Worm (Caenorhabditis elegans) whole organism, late embryonic: ENCODE data around the gene sid-5.
A peak's percentile ranks its signal among the peaks of the same experiment; 100 is the strongest.

Experiments
- C08G9.2 ChIP-seq: sonication (generic microtip); optimal IDR thresholded peaks from 2 replicates; lab custom pipeline; 2016; ENCODE audit warnings: mild to moderate bottlenecking, missing genetic modification characterization, moderate library complexity, missing compliant biosample characterization
- C38D4.7 ChIP-seq: fragments of 200-800 bp; sonication (Bioruptor generic); optimal IDR thresholded peaks from 2 replicates; lab custom pipeline; 2018; ENCODE audit warnings: mild to moderate bottlenecking, missing genetic modification characterization, moderate library complexity, missing compliant biosample characterization
- F13H6.1 ChIP-seq: sonication (generic microtip); optimal IDR thresholded peaks from 2 replicates; lab custom pipeline; 2016; ENCODE audit warnings: missing genetic modification characterization, missing compliant biosample characterization
- K09A11.1 ChIP-seq: sonication (generic microtip); optimal IDR thresholded peaks from 2 replicates; lab custom pipeline; 2017; ENCODE audit warnings: antibody characterized with exemption, mild to moderate bottlenecking, missing genetic modification characterization, missing compliant biosample characterization; ENCODE audit not compliant: insufficient read depth
- T23F11.4 ChIP-seq: fragments of 200-800 bp; sonication (Bioruptor generic); optimal IDR thresholded peaks from 2 replicates; lab custom pipeline; 2018; ENCODE audit warnings: mild to moderate bottlenecking, missing genetic modification characterization, missing compliant biosample characterization
- Y22D7AL.16 ChIP-seq: sonication (generic microtip); optimal IDR thresholded peaks from 2 replicates; lab custom pipeline; 2016; ENCODE audit warnings: missing genetic modification characterization, missing compliant biosample characterization
- ama-1 ChIP-seq: fragments of 150-350 bp; optimal IDR thresholded peaks from 2 replicates; lab custom pipeline; 2014
- ceh-14 ChIP-seq: sonication (generic microtip); optimal IDR thresholded peaks from 2 replicates; lab custom pipeline; 2016; ENCODE audit warnings: missing genotype, missing genetic modification characterization, missing compliant biosample characterization
- ceh-18 ChIP-seq: sonication (generic microtip); optimal IDR thresholded peaks from 2 replicates; lab custom pipeline; 2016; ENCODE audit warnings: missing genetic modification characterization, missing compliant biosample characterization
- ceh-19 ChIP-seq: fragments of 200-800 bp; sonication (Bioruptor generic); optimal IDR thresholded peaks from 2 replicates; lab custom pipeline; 2018; ENCODE audit warnings: mild to moderate bottlenecking, missing genetic modification characterization, missing compliant biosample characterization
- ceh-2 ChIP-seq: sonication (generic microtip); optimal IDR thresholded peaks from 2 replicates; lab custom pipeline; 2016; ENCODE audit warnings: missing genotype, missing genetic modification characterization, missing compliant biosample characterization
- ceh-24 ChIP-seq: sonication (generic microtip); optimal IDR thresholded peaks from 2 replicates; lab custom pipeline; 2016; ENCODE audit warnings: mild to moderate bottlenecking, missing genetic modification characterization, missing compliant biosample characterization
- ceh-30 ChIP-seq: fragments of 150-350 bp; optimal IDR thresholded peaks from 2 replicates; lab custom pipeline; 2014; ENCODE audit warnings: missing biosample characterization, missing genetic modification characterization
- ceh-31 ChIP-seq: sonication (generic microtip); optimal IDR thresholded peaks from 2 replicates; lab custom pipeline; 2016; ENCODE audit warnings: missing genetic modification characterization, missing compliant biosample characterization
- ceh-34 ChIP-seq: sonication (generic microtip); optimal IDR thresholded peaks from 2 replicates; lab custom pipeline; 2016; ENCODE audit warnings: mild to moderate bottlenecking, missing genetic modification characterization, missing compliant biosample characterization
- ceh-48 ChIP-seq: sonication (generic microtip); optimal IDR thresholded peaks from 2 replicates; lab custom pipeline; 2016; ENCODE audit warnings: missing genetic modification characterization, inconsistent platforms, missing compliant biosample characterization
- ceh-9 ChIP-seq: sonication (generic microtip); optimal IDR thresholded peaks from 2 replicates; lab custom pipeline; 2016; ENCODE audit warnings: mild to moderate bottlenecking, missing genetic modification characterization, inconsistent platforms, missing compliant biosample characterization
- dmd-4 ChIP-seq: sonication (generic microtip); optimal IDR thresholded peaks from 2 replicates; lab custom pipeline; 2016; ENCODE audit warnings: borderline replicate concordance, missing genetic modification characterization, missing compliant biosample characterization
- dve-1 ChIP-seq: sonication (generic microtip); optimal IDR thresholded peaks from 2 replicates; lab custom pipeline; 2017; ENCODE audit warnings: antibody characterized with exemption, mild to moderate bottlenecking, missing genetic modification characterization, missing compliant biosample characterization
- elt-4 ChIP-seq: sonication (generic microtip); optimal IDR thresholded peaks from 2 replicates; lab custom pipeline; 2016; ENCODE audit warnings: missing genetic modification characterization, missing compliant biosample characterization
- eyg-1 ChIP-seq: sonication (generic microtip); optimal IDR thresholded peaks from 2 replicates; lab custom pipeline; 2016; ENCODE audit warnings: missing genotype, missing genetic modification characterization, missing compliant biosample characterization
- fax-1 ChIP-seq: sonication (generic microtip); optimal IDR thresholded peaks from 2 replicates; lab custom pipeline; 2016; ENCODE audit warnings: missing genotype, missing genetic modification characterization, missing compliant biosample characterization
- fkh-10 ChIP-seq: fragments of 150-350 bp; optimal IDR thresholded peaks from 2 replicates; lab custom pipeline; 2014; ENCODE audit warnings: missing biosample characterization, missing genetic modification reagents, missing genetic modification characterization
- fkh-6 ChIP-seq: sonication (generic microtip); optimal IDR thresholded peaks from 2 replicates; lab custom pipeline; 2016; ENCODE audit warnings: missing genetic modification characterization, missing compliant biosample characterization
- hlh-6 ChIP-seq: sonication (generic microtip); optimal IDR thresholded peaks from 2 replicates; lab custom pipeline; 2016; ENCODE audit warnings: missing genotype, missing genetic modification characterization, missing compliant biosample characterization
- hlh-8 ChIP-seq: sonication (generic microtip); optimal IDR thresholded peaks from 2 replicates; lab custom pipeline; 2016; ENCODE audit warnings: missing genotype, missing genetic modification characterization, missing compliant biosample characterization
- madf-2 ChIP-seq: sonication (generic microtip); optimal IDR thresholded peaks from 2 replicates; lab custom pipeline; 2017; ENCODE audit warnings: missing genetic modification characterization, missing compliant biosample characterization
- mec-3 ChIP-seq: sonication (generic microtip); optimal IDR thresholded peaks from 2 replicates; lab custom pipeline; 2016; ENCODE audit warnings: borderline replicate concordance, missing genetic modification characterization, missing compliant biosample characterization
- nfya-1 ChIP-seq: sonication (generic microtip); optimal IDR thresholded peaks from 2 replicates; lab custom pipeline; 2017; ENCODE audit warnings: missing genetic modification characterization, mild to moderate bottlenecking, missing compliant biosample characterization, antibody characterized with exemption, moderate library complexity
- nhr-11 ChIP-seq: fragments of 150-350 bp; optimal IDR thresholded peaks from 2 replicates; lab custom pipeline; 2014; ENCODE audit warnings: missing biosample characterization, missing genetic modification characterization
- npax-4 ChIP-seq: sonication (generic microtip); optimal IDR thresholded peaks from 2 replicates; lab custom pipeline; 2016; ENCODE audit warnings: missing genetic modification characterization, missing compliant biosample characterization
- odd-2 ChIP-seq: sonication (generic microtip); optimal IDR thresholded peaks from 2 replicates; lab custom pipeline; 2017; ENCODE audit warnings: antibody characterized with exemption, mild to moderate bottlenecking, missing genetic modification characterization, missing compliant biosample characterization
- pat-9 ChIP-seq: fragments of 200-800 bp; sonication (Bioruptor generic); optimal IDR thresholded peaks from 2 replicates; lab custom pipeline; 2018; ENCODE audit warnings: mild to moderate bottlenecking, missing genetic modification characterization, moderate library complexity, missing compliant biosample characterization
- pax-1 ChIP-seq: fragments of 150-350 bp; optimal IDR thresholded peaks from 2 replicates; lab custom pipeline; 2014; ENCODE audit warnings: missing biosample characterization, missing genetic modification characterization
- pha-2 ChIP-seq: sonication (generic microtip); optimal IDR thresholded peaks from 2 replicates; lab custom pipeline; 2017; ENCODE audit warnings: mild to moderate bottlenecking, missing genetic modification characterization, missing compliant biosample characterization
- pha-4 ChIP-seq: fragments of 150-350 bp; optimal IDR thresholded peaks from 2 replicates; lab custom pipeline; 2018; ENCODE audit warnings: missing biosample characterization, missing genetic modification reagents, missing genetic modification characterization
- pqm-1 ChIP-seq: sonication (generic microtip); optimal IDR thresholded peaks from 2 replicates; lab custom pipeline; 2016; ENCODE audit warnings: missing genetic modification characterization, missing compliant biosample characterization
- pros-1 ChIP-seq: fragments of 150-350 bp; optimal IDR thresholded peaks from 2 replicates; lab custom pipeline; 2014; ENCODE audit warnings: missing biosample characterization, missing genetic modification reagents, missing genetic modification characterization
- rnt-1 ChIP-seq: sonication (generic microtip); optimal IDR thresholded peaks from 2 replicates; lab custom pipeline; 2016; ENCODE audit warnings: missing genetic modification characterization, missing compliant biosample characterization
- sdc-2 ChIP-seq: sonication (generic microtip); optimal IDR thresholded peaks from 2 replicates; lab custom pipeline; 2016; ENCODE audit warnings: missing genotype, missing genetic modification characterization, missing compliant biosample characterization
- sox-2 ChIP-seq: fragments of 200-800 bp; sonication (Bioruptor generic); IDR thresholded peaks from 2 replicates; pipeline ENCODE4 v1.3.6; 2022; ENCODE audit warnings: missing genetic modification reagents, missing genetic modification characterization, missing compliant biosample characterization
- sox-4 ChIP-seq: sonication (generic microtip); optimal IDR thresholded peaks from 2 replicates; lab custom pipeline; 2017; ENCODE audit warnings: mild to moderate bottlenecking, missing genetic modification characterization, inconsistent platforms, missing compliant biosample characterization
- syd-9 ChIP-seq: sonication (generic microtip); optimal IDR thresholded peaks from 2 replicates; lab custom pipeline; 2016; ENCODE audit warnings: mild to moderate bottlenecking, missing genetic modification characterization, moderate library complexity, missing compliant biosample characterization
- tbx-2 ChIP-seq: sonication (generic microtip); optimal IDR thresholded peaks from 2 replicates; lab custom pipeline; 2016; ENCODE audit warnings: missing genetic modification characterization, missing compliant biosample characterization
- ttx-3 ChIP-seq: sonication (generic microtip); optimal IDR thresholded peaks from 2 replicates; lab custom pipeline; 2016; ENCODE audit warnings: missing genetic modification reagents, missing genetic modification characterization, missing compliant biosample characterization
- unc-3 ChIP-seq, 2 experiments: fragments of 200-800 bp in 1 of 2; sonication (Bioruptor generic) in 1 of 2; sonication (generic microtip) in 1 of 2; conservative IDR thresholded peaks in 1 of 2; optimal IDR thresholded peaks in 1 of 2; 2 replicates each; pipeline versions ENCODE4 v1.3.6 to Lab custom; 2016 to 2022; ENCODE audit warnings: missing compliant biosample characterization in 2 of 2, missing genetic modification characterization in 2 of 2, missing genetic modification reagents in 1 of 2
- unc-42 ChIP-seq: sonication (generic microtip); optimal IDR thresholded peaks from 2 replicates; lab custom pipeline; 2016; ENCODE audit warnings: missing genotype, missing genetic modification characterization, missing compliant biosample characterization
- unc-55 ChIP-seq: sonication (generic microtip); optimal IDR thresholded peaks from 2 replicates; lab custom pipeline; 2017; ENCODE audit warnings: missing biosample characterization, missing genetic modification reagents, missing genetic modification characterization
- unc-86 ChIP-seq: sonication (generic microtip); optimal IDR thresholded peaks from 2 replicates; lab custom pipeline; 2016; ENCODE audit warnings: missing genetic modification characterization, missing compliant biosample characterization
- zip-5 ChIP-seq: sonication (generic microtip); optimal IDR thresholded peaks from 2 replicates; lab custom pipeline; 2016; ENCODE audit warnings: missing genetic modification characterization, missing compliant biosample characterization
- ztf-16 ChIP-seq: sonication (generic microtip); optimal IDR thresholded peaks from 2 replicates; lab custom pipeline; 2017; ENCODE audit warnings: missing genetic modification characterization, missing compliant biosample characterization

The sid-5 gene

ce11 chrX:6901078-6901477, 3.4 kb upstream of the sid-5 start, which contains the start of gene pes-23 (continued):
- no peak for TF ChIP-seq F13H6.1

- peak; percentile 73 for TF ChIP-seq unc-3 (GFP tag; conservative IDR thresholded peaks at IDR 0.05; lab: Robert Waterston, UW)
- TF ChIP-seq unc-3 (tag; optimal IDR thresholded peaks at IDR 0.05; lab: Kevin White, UChicago) = peak; percentile 60
- peak; percentile 39 for TF ChIP-seq ceh-2 (tag; lab: Kevin White, UChicago)
- no peak for TF ChIP-seq unc-42
- no peak for TF ChIP-seq pha-4
- TF ChIP-seq pros-1 (tag; lab: Kevin White, UChicago) = no peak
- peak; percentile 36 for TF ChIP-seq ceh-34
- peak; percentile 50 for TF ChIP-seq ttx-3 (tag; lab: Kevin White, UChicago)
- peak; percentile 31 for TF ChIP-seq dve-1 (tag; lab: Kevin White, UChicago)
- peak; percentile 46 for TF ChIP-seq ceh-48 (tag; lab: Kevin White, UChicago)
- peak; percentile 68 for TF ChIP-seq pat-9 (tag; lab: Kevin White, UChicago)
- TF ChIP-seq dmd-4 = no peak
- peak; percentile 10 for TF ChIP-seq T23F11.4 (GFP tag; lab: Kevin White, UChicago)
- TF ChIP-seq unc-55 (GFP tag; lab: Kevin White, UChicago) = no peak
- peak; percentile 40 for TF ChIP-seq nfya-1 (tag; lab: Kevin White, UChicago)
- no peak for TF ChIP-seq C08G9.2 (tag; lab: Kevin White, UChicago)
- peak; percentile 37 for TF ChIP-seq unc-86
- no peak for TF ChIP-seq mec-3
- TF ChIP-seq fax-1 (tag; lab: Kevin White, UChicago) = peak; percentile 57
- TF ChIP-seq sox-4 (tag; lab: Kevin White, UChicago) = peak; percentile 61
- peak; percentile 51 for TF ChIP-seq fkh-6
- TF ChIP-seq fkh-10 = no peak
- TF ChIP-seq hlh-6 (tag; lab: Kevin White, UChicago) = peak; percentile 79
- peak; percentile 27 for TF ChIP-seq ceh-24 (tag; lab: Kevin White, UChicago)
- peak; percentile 65 for TF ChIP-seq ceh-14 (tag; lab: Kevin White, UChicago)
- peak; percentile 38 for TF ChIP-seq ceh-31 (tag; lab: Kevin White, UChicago)
- no peak for TF ChIP-seq F13H6.1
- peak; percentile 64 for TF ChIP-seq pqm-1 (tag; lab: Kevin White, UChicago)
- TF ChIP-seq eyg-1 = no peak
- TF ChIP-seq odd-2 (tag; lab: Kevin White, UChicago) = no peak
- TF ChIP-seq ceh-18 (tag; lab: Kevin White, UChicago) = peak; percentile 33
- TF ChIP-seq ceh-30 (tag; lab: Kevin White, UChicago) = peak; percentile 8
- TF ChIP-seq ceh-9 (tag; lab: Kevin White, UChicago) = no peak
- peak; percentile 55 for TF ChIP-seq pha-2 (tag; lab: Kevin White, UChicago)
- TF ChIP-seq ztf-16 (tag; lab: Kevin White, UChicago) = peak; percentile 71
- peak; percentile 47 for TF ChIP-seq rnt-1 (tag; lab: Kevin White, UChicago)
- TF ChIP-seq K09A11.1 (tag; lab: Kevin White, UChicago) = no peak
- no peak for TF ChIP-seq pax-1 (tag; lab: Kevin White, UChicago)
- TF ChIP-seq npax-4 (tag; lab: Kevin White, UChicago) = peak; percentile 38
- peak; percentile 47 for TF ChIP-seq madf-2
- no peak for TF ChIP-seq nhr-11 (tag; lab: Kevin White, UChicago)
- TF ChIP-seq zip-5 (tag; lab: Kevin White, UChicago) = no peak
- TF ChIP-seq sdc-2 = peak; percentile 64
- TF ChIP-seq ceh-19 (GFP tag; lab: Kevin White, UChicago) = peak; percentile 62
- peak; percentile 73 for TF ChIP-seq syd-9 (tag; lab: Kevin White, UChicago)
- peak; percentile 58 for TF ChIP-seq C38D4.7
- TF ChIP-seq hlh-8 = peak; percentile 26
- no peak for TF ChIP-seq elt-4
- TF ChIP-seq tbx-2 (tag; lab: Kevin White, UChicago) = peak; percentile 63
- TF ChIP-seq ama-1 (lab: Kevin White, UChicago) = no peak
- TF ChIP-seq sox-2 (GFP tag; lab: Robert Waterston, UW) = peak; percentile 35; the same call in 1 of the 2 replicates
- TF ChIP-seq Y22D7AL.16 = peak; percentile 48
Measured at ce11 chrX:6902958-6903357, 1.6 kb upstream of the sid-5 start.
